Fruit fly (Drosophila melanogaster) Kc167 (cell line): ENCODE data around the gene Task6.

Source experiments
- Myc ChIP-seq: fragments of >200 bp; optimal IDR thresholded peaks from 2 replicates; lab custom pipeline; 2017; ENCODE audit warnings: missing external identifiers
- Sin3A ChIP-seq: fragments of >200 bp; optimal IDR thresholded peaks from 2 replicates; lab custom pipeline; 2018; ENCODE audit warnings: missing external identifiers
- h ChIP-seq: fragments of >200 bp; optimal IDR thresholded peaks from 3 replicates; lab custom pipeline; 2018; ENCODE audit warnings: missing external identifiers
- insv ChIP-seq: fragments of >200 bp; optimal IDR thresholded peaks from 3 replicates; lab custom pipeline; 2018; ENCODE audit warnings: missing external identifiers
- psq ChIP-seq: fragments of >200 bp; optimal IDR thresholded peaks from 2 replicates; lab custom pipeline; 2017; ENCODE audit warnings: missing external identifiers
- ttk ChIP-seq: sonication (Bioruptor generic); optimal IDR thresholded peaks from 2 replicates; lab custom pipeline; 2017; ENCODE audit warnings: missing external identifiers

The Task6 gene

DNA sequence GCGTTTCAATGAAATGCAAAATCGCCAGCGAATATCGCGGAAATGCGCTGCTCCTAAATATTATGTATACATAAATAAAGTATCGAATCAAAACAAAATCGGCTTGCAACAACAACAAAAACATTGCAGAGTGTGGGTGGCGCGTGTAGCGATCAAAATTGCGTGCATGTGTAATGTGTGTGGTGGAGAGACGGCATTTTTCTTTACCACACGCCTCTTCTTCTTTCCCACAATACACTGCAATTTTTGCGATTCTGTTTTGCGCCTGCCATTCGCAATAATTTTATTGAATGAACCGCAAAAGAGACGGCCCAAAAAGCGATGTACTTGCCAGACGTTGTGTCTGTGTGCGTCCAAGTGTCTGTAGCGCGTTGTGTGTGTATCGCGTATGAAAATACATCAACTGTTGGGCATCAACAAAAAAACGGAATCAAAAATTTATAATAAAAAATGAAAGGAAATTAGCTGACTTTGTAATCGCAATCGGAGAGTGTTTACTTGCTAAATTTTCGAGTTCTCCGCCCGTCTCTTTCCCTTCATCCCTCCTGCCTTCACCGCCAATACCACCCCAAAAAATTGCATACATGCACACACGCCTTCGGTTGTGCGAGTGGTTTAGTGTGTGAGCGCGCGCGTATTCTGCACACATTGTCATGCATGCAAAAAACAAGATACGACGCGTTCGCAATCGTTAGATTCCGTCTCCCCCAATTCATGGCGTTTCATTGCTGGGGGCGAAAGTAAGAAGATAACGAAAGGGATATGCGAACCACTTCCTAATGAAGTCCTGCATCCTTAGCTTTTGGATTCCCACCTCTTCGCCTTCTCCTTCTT is 10.4 kb upstream of the Task6 start:
- TF ChIP-seq h (lab: Kevin White, UChicago) (no peak), psq (lab: Kevin White, UChicago) (peak; percentile 47), Myc (lab: Kevin White, UChicago) (no peak), insv (lab: Kevin White, UChicago) (no peak)

DNA sequence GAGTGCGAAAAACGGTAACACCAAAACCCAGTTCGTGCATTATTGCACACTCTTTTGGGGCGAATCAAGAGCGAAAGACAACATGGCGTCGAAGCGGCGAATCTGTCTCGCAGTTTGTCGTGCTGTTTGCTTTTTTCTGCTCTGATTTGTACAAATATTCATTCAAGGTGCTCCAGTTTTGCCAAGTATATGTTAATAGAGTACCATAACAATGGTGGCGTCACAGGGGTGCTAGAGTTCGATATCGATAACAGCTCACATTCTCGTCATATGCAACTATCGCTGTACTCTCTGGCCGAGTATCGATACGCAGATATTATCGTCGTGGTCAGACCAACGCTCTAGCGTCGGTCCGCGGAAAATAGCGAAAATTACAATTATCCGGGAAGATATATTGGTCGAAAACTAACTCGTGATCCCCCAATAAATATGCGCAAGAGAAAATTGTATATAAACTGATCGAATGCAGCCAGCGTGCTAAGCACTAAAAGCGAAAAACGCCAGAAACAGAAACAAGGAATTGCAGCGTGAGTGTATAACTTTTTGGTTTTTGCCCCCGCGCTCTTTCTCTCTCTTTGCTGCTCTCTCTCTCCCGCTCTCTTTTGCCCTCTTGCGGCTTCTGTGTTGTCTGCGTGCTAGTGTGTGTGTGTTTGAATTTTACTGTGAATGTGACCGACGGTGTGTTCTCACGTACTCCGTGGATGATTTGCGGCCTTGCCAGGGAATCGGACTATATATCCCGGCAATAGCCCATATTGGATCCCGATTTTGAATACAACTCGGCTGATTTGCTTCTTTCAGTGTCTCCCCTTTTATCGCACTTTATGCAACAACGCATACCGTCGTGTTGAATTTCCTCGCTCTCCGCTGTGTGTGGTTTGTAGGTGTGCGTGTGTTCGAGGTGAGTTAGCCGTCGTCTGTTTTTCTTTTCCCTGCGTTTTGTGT is 9.6 kb upstream of the Task6 start, which contains the start of gene flfl:
TSS of gene flfl (plus strand) at position 298 of the 945 bp plus-strand sequence.
- TF ChIP-seq h (lab: Kevin White, UChicago) = no peak
- TF ChIP-seq psq (lab: Kevin White, UChicago) = peak; percentile 32
- no peak for TF ChIP-seq Myc (lab: Kevin White, UChicago)

DNA sequence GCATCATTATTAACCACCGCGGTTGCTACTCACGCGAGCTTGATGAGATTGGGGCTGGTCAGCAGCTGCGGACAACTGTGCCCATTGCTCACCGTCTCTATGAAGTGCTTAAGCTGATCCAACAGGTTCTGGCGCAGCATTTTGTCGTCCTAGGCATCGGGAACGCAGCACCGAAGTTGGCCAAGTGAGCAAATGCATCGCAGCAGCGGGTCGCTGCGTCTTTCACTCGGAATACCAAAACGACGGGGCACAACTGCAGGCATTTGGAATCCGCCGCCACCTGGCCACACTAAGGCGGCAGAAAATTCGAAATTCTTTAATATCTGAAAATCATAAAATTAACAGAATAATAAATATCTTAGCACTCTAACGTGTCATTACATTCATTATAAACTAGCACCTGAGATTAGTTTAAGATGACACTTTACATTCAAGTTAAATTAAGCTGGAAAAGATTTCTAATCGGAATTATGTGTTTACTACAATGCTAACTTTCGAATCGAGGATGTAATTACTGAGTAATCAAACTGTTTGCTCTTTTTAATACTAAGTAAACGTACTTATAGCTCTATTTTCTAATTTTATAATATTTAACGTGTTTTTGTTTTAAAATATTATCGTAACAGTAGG is 8.8 kb upstream of the Task6 start:
- no peak for TF ChIP-seq ttk (lab: Kevin White, UChicago)

DNA sequence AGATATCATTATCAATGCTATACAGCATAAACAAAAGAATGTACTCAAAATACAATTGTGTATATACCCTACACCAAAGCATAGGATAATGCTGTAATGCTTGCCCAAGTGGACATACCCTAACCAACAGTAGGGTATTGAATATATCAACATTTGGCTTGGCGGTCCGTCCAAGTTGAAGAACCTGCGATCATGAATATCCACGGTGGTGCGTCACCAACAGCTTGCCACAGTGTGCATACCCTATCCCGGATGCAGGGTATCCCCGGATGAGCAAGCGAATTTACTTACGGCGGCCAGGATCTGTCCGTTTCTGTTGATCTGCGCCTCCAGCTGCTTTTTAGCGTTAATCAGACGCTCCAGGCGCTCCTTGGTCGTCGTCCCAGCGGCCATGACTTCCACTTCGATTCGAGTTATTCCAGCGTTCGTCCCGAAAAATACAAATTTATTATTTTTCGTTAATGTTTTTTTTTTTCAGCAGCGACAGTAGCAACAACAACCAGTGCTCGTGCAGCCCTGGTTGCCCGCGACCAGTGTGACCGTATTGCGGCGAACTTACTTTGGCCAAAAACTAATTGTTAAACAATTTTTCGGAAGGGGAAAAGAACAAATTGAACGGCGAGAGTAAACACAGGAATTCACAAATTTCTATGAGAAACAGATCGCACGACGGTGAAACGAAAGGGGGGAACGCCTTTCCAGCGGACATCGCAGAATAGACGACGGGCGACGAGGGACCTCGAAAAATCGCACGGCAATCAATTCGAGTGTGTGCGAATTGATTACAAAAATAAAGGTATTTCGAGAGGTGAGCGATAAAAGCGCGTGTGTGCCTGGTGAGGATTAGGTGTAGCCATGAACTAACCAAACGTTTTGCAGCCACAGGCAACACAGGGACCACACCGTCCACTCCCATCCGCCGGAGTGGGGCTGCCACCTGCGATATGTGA is 2.1 kb upstream of the Task6 start, which contains the start of the genes Lkb1 and CG9588:
TSS of gene Lkb1 (plus strand) at position 413 of the 950 bp plus-strand sequence.
TSS of gene CG9588 (minus strand) at position 545 of the 950 bp plus-strand sequence.
- TF ChIP-seq Sin3A (no peak), psq (lab: Kevin White, UChicago) (no peak), h (lab: Kevin White, UChicago) (no peak), Myc (lab: Kevin White, UChicago) (no peak), ttk (lab: Kevin White, UChicago) (no peak), insv (lab: Kevin White, UChicago) (no peak)

DNA sequence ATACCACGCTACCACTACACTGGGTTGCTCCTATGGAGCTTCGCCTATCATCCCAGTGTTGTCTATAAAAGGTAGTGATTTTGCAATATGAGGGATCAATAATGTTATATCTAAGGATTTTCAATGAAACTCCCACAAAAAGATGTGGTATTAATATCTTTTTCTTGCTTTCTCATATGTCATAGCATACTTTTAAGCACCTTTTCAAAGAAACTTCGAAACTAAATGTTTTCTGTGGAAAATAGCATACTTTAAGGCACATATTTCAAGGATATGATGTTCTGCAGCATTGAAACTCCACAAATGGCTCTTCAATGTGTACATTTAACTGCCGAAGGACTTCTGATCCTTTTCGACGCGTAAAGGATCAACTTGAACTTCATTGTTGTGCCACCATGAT is 1.4 kb downstream of the Task6 start:
- TF ChIP-seq Sin3A = no peak
- no peak for TF ChIP-seq insv (lab: Kevin White, UChicago)
- no peak for TF ChIP-seq psq (lab: Kevin White, UChicago)
- TF ChIP-seq ttk (lab: Kevin White, UChicago) = no peak
- no peak for TF ChIP-seq Myc (lab: Kevin White, UChicago)
- no peak for TF ChIP-seq h (lab: Kevin White, UChicago)

dm6 chr3R:13665992-13666391 is 8.3 kb downstream of the Task6 start:
- TF ChIP-seq psq (lab: Kevin White, UChicago) = no peak
- TF ChIP-seq Myc (lab: Kevin White, UChicago) = no peak
- no peak for TF ChIP-seq h (lab: Kevin White, UChicago)
- no peak for TF ChIP-seq Sin3A
- no peak for TF ChIP-seq insv (lab: Kevin White, UChicago)
- TF ChIP-seq ttk (lab: Kevin White, UChicago) = no peak

DNA sequence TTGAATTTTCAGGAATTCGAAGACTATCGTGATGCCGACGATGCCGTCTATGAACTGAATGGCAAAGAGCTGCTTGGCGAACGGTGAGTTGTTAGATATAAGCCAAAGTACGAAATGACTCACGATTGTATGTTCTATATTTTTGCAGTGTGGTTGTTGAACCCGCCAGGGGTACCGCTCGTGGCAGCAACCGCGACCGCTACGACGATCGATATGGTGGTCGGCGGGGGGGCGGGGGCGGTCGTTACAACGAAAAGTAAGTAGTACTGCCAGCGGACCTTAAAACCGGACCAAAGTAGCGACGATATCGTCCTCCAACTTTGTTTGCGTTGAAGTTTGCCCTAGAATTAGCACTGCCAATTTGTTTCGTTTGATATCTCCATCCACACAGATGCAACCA is 12.2 kb downstream of the Task6 start:
- TF ChIP-seq Myc (lab: Kevin White, UChicago) (no peak), Sin3A (no peak), psq (lab: Kevin White, UChicago) (no peak), h (lab: Kevin White, UChicago) (no peak), ttk (lab: Kevin White, UChicago) (no peak), insv (lab: Kevin White, UChicago) (no peak)

dm6 chr3R:13660924-13661659 is 13.2 kb downstream of the Task6 start, which contains the start of gene B52:
Gene B52 (plus strand): TSS chr3R:13661311.
- TF ChIP-seq Myc (lab: Kevin White, UChicago) (no peak), h (lab: Kevin White, UChicago) (no peak), insv (lab: Kevin White, UChicago) (no peak)

dm6 chr3R:13659865-13660738 is 14.2 kb downstream of the Task6 start, which contains the start of gene Hrb87F:
Gene Hrb87F (minus strand): TSS chr3R:13660531.
- TF ChIP-seq insv (lab: Kevin White, UChicago) = no peak
